Fruit fly (Drosophila melanogaster) whole organism, pupa: ENCODE data around the gene CG34302.

Source experiments
- CG10348 ChIP-seq: fragments of 200-800 bp; sonication (Bioruptor generic); IDR thresholded peaks from 2 replicates; pipeline ENCODE4 v1.3.6; 2022; ENCODE audit warnings: missing biosample characterization, missing genetic modification characterization
- CG12605 ChIP-seq: fragments of 200-800 bp; sonication (Bioruptor generic); IDR thresholded peaks from 2 replicates; pipeline ENCODE4 v1.3.6; 2022; ENCODE audit warnings: missing biosample characterization, missing genetic modification characterization
- CG13204 ChIP-seq: fragments of 200-800 bp; sonication (Bioruptor generic); optimal IDR thresholded peaks from 2 replicates; lab custom pipeline; 2018; ENCODE audit warnings: missing biosample characterization, mild to moderate bottlenecking, missing genetic modification characterization, moderate library complexity
- CG14655 ChIP-seq: fragments of 200-800 bp; sonication (Bioruptor generic); optimal IDR thresholded peaks from 3 replicates; lab custom pipeline; 2017; ENCODE audit warnings: mild to moderate bottlenecking, missing biosample characterization, missing genetic modification reagents, missing genetic modification characterization
- CG15710 ChIP-seq: fragments of 200-800 bp; sonication (Bioruptor generic); optimal IDR thresholded peaks from 2 replicates; lab custom pipeline; 2018; ENCODE audit warnings: missing biosample characterization, mild to moderate bottlenecking, missing genetic modification characterization, moderate library complexity
- CG17806 ChIP-seq: fragments of 200-800 bp; sonication (Bioruptor generic); optimal IDR thresholded peaks from 2 replicates; lab custom pipeline; 2018; ENCODE audit warnings: missing biosample characterization, mild to moderate bottlenecking, missing genetic modification characterization, moderate library complexity
- CG32121 ChIP-seq: fragments of 200-800 bp; sonication (Bioruptor generic); IDR thresholded peaks from 2 replicates; pipeline ENCODE4 v1.3.6; 2022; ENCODE audit warnings: missing biosample characterization, missing genetic modification characterization
- CG34367 ChIP-seq: fragments of 200-800 bp; sonication (Bioruptor generic); optimal IDR thresholded peaks from 2 replicates; lab custom pipeline; 2018; ENCODE audit warnings: missing biosample characterization, mild to moderate bottlenecking, missing genetic modification characterization
- CG4496 ChIP-seq: fragments of 200-800 bp; sonication (Bioruptor generic); IDR thresholded peaks from 3 replicates; pipeline ENCODE4 v1.3.6; 2022; ENCODE audit warnings: missing biosample characterization, missing genetic modification characterization
- CG8159 ChIP-seq: fragments of 200-800 bp; sonication (Bioruptor generic); optimal IDR thresholded peaks from 3 replicates; lab custom pipeline; 2018; ENCODE audit warnings: missing biosample characterization, mild to moderate bottlenecking, missing genetic modification characterization, moderate library complexity
- CG8301 ChIP-seq: fragments of 200-800 bp; sonication (Bioruptor generic); optimal IDR thresholded peaks from 2 replicates; lab custom pipeline; 2018; ENCODE audit warnings: missing biosample characterization, mild to moderate bottlenecking, missing genetic modification characterization
- CG9948 ChIP-seq: fragments of 200-800 bp; sonication (Bioruptor generic); optimal IDR thresholded peaks from 2 replicates; lab custom pipeline; 2018; ENCODE audit warnings: missing biosample characterization, mild to moderate bottlenecking, missing genetic modification characterization, moderate library complexity
- D1 ChIP-seq: fragments of 200-800 bp; sonication (Bioruptor generic); optimal IDR thresholded peaks from 2 replicates; lab custom pipeline; 2018; ENCODE audit warnings: missing biosample characterization, mild to moderate bottlenecking, missing genetic modification characterization, moderate library complexity
- EcR ChIP-seq: fragments of 200-800 bp; sonication (Bioruptor generic); optimal IDR thresholded peaks from 3 replicates; lab custom pipeline; 2019; ENCODE audit warnings: missing biosample characterization, missing genetic modification characterization, mild to moderate bottlenecking, moderate library complexity, missing genetic modification reagents
- Ets98B ChIP-seq: fragments of 200-800 bp; sonication (Bioruptor generic); IDR thresholded peaks from 2 replicates; pipeline ENCODE4 v1.3.6; 2022; ENCODE audit warnings: missing biosample characterization, missing genetic modification characterization
- Pif1A ChIP-seq: fragments of 200-800 bp; sonication (Bioruptor generic); optimal IDR thresholded peaks from 3 replicates; lab custom pipeline; 2016; ENCODE audit warnings: missing biosample characterization, missing genetic modification characterization
- Pif1B ChIP-seq: fragments of 200-800 bp; sonication (Bioruptor generic); optimal IDR thresholded peaks from 3 replicates; lab custom pipeline; 2016; ENCODE audit warnings: missing biosample characterization, missing genetic modification characterization
- Snoo ChIP-seq: fragments of 200-800 bp; sonication (Bioruptor generic); optimal IDR thresholded peaks from 3 replicates; lab custom pipeline; 2017; ENCODE audit warnings: missing biosample characterization, mild to moderate bottlenecking, missing genetic modification characterization, inconsistent platforms
- fd96Ca ChIP-seq: fragments of 200-800 bp; sonication (Bioruptor generic); IDR thresholded peaks from 3 replicates; pipeline ENCODE4 v1.3.6; 2022; ENCODE audit warnings: missing biosample characterization, missing genetic modification characterization
- gl ChIP-seq: fragments of 200-800 bp; sonication (Bioruptor generic); optimal IDR thresholded peaks from 2 replicates; lab custom pipeline; 2018; ENCODE audit warnings: missing biosample characterization, mild to moderate bottlenecking, missing genetic modification characterization
- rn ChIP-seq: fragments of 200-800 bp; sonication (Bioruptor generic); IDR thresholded peaks from 2 replicates; pipeline ENCODE4 v1.3.6; 2022; ENCODE audit warnings: missing biosample characterization, missing genetic modification characterization

Gene CG34302

DNA sequence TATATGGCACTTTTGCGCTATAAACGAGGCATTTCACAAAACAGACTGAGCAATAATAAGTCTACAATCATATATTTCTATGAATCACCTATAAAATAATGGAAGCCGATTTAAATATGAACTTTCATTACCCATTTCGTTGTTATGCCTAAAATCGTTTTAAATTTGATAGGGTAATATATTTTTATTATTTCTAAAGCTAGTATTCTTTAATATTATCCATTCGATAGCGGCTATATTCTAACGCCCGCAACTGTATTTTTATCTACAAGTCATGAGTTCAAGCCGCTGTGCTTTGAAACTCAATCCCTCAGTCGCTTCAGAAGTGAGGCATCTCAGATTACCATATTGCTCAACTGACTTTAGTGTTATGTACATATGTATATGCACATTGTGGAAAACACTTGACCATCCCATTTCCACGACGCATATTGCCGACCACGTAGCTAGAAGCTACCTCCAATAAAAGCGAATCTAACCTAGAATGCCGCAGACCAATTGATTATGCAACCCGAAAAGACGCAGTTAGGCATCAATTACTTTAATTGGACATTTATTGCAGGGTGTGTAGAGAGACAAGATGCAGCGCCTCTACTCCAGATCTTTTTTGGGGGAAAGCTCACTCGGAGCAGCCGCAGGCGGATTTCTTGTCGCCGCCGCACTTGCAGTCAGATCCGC, 40.2 kb downstream of the CG34302 start:
- TF ChIP-seq EcR: peak; percentile 8
- TF ChIP-seq CG15710 (tag; lab: Kevin White, UChicago): no peak
- no peak for TF ChIP-seq CG17806 (tag; lab: Kevin White, UChicago)
- TF ChIP-seq gl (tag; lab: Kevin White, UChicago): no peak
- TF ChIP-seq CG32121: no peak
- no peak for TF ChIP-seq CG34367 (tag; lab: Kevin White, UChicago)
- TF ChIP-seq Pif1A (GFP tag; lab: Kevin White, UChicago): no peak
- TF ChIP-seq CG14655 (GFP tag; lab: Kevin White, UChicago): no peak
- peak; percentile 3 for TF ChIP-seq CG9948 (tag; lab: Kevin White, UChicago)
- TF ChIP-seq fd96Ca (GFP tag; lab: Robert Waterston, UW): no peak
- TF ChIP-seq CG8301 (tag; lab: Kevin White, UChicago): no peak
- TF ChIP-seq Pif1B (GFP tag; lab: Kevin White, UChicago): no peak
- TF ChIP-seq CG13204 (GFP tag; lab: Kevin White, UChicago): no peak
- TF ChIP-seq Snoo (tag; lab: Kevin White, UChicago): no peak
- 0 out of 3 replicates have a peak, but pooled peaks have one; percentile 21 for TF ChIP-seq CG4496 (GFP tag; lab: Robert Waterston, UW)
- no peak for TF ChIP-seq rn (GFP tag; lab: Robert Waterston, UW)
- TF ChIP-seq CG10348 (GFP tag; lab: Robert Waterston, UW): no peak
- TF ChIP-seq CG12605 (GFP tag; lab: Robert Waterston, UW): no peak
- TF ChIP-seq CG8159 (tag; lab: Kevin White, UChicago): peak; percentile 21
- TF ChIP-seq D1: no peak
- no peak for TF ChIP-seq Ets98B (GFP tag; lab: Robert Waterston, UW)

DNA sequence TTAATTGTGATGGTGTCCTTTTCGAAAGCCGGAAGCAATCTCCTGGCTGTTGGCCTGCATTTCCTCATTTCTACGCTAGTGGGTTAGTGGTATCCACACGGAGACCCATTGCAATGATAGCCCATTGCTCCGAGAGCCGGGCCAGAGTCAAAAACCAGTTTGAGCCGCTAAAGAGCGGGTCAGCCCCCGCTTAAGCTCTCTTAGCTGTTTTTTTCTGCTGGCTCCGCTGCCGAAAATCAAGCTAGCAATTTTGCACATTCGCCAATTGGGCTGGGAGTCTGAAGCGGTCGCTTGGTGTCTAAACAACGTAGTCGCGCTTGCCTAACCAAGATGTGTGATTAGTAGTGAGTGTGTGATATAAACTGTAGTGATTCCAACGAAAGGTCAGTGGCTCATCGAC, 43.9 kb downstream of the CG34302 start, which contains the start of gene CG12947:
CG12947 (plus strand) TSS at position 301 of the 400 bp plus-strand sequence.
- TF ChIP-seq Pif1A (GFP tag; lab: Kevin White, UChicago) (no peak), gl (tag; lab: Kevin White, UChicago) (no peak), CG13204 (GFP tag; lab: Kevin White, UChicago) (no peak), CG15710 (tag; lab: Kevin White, UChicago) (no peak), CG9948 (tag; lab: Kevin White, UChicago) (no peak), EcR (peak; percentile 30), CG32121 (0 out of 2 replicates have a peak, but pooled peaks have one; percentile 12), D1 (no peak), CG8159 (tag; lab: Kevin White, UChicago) (no peak), Pif1B (GFP tag; lab: Kevin White, UChicago) (no peak), CG4496 (GFP tag; lab: Robert Waterston, UW) (peak; percentile 21; the same call in 1 of the 3 replicates)
- TF ChIP-seq, all 21 proteins: peak for 3

DNA sequence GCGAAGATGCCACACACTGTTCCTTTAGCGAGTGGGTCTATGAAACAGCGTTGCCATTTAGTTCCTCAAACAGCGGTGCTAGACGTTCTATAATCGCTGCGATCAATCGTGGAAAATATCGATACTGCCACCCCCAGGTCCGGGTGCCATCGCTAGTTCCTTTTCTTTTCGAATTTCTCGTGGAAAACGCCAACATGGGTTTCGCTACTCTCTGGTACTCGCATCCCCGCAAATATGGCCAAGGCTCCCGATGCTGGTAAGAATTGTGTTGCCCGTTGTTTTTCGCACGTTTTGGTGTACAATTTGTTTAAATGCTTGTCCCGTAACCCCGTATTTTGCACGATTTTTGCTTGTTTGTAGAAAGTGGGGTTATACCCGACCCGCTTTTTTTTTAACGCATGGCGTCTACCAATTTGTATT, 45.7 kb downstream of the CG34302 start, which contains the start of gene RpS29:
RpS29 (plus strand) TSS at position 102 of the 420 bp plus-strand sequence.
- no peak for TF ChIP-seq Pif1A (GFP tag; lab: Kevin White, UChicago)
- no peak for TF ChIP-seq CG9948 (tag; lab: Kevin White, UChicago)
- peak; percentile 64 for TF ChIP-seq Snoo (tag; lab: Kevin White, UChicago)
- no peak for TF ChIP-seq Pif1B (GFP tag; lab: Kevin White, UChicago)
- peak; percentile 41 for TF ChIP-seq CG8159 (tag; lab: Kevin White, UChicago)
- no peak for TF ChIP-seq CG17806 (tag; lab: Kevin White, UChicago)
- TF ChIP-seq CG32121: peak; percentile 26; the same call in 1 of the 2 replicates
- peak; percentile 17 for TF ChIP-seq gl (tag; lab: Kevin White, UChicago)
- TF ChIP-seq CG10348 (GFP tag; lab: Robert Waterston, UW): no peak
- TF ChIP-seq fd96Ca (GFP tag; lab: Robert Waterston, UW): peak; percentile 54; the same call in 1 of the 3 replicates
- peak; percentile 17 for TF ChIP-seq CG15710 (tag; lab: Kevin White, UChicago)
- TF ChIP-seq CG8301 (tag; lab: Kevin White, UChicago): peak; percentile 16
- no peak for TF ChIP-seq D1
- TF ChIP-seq CG34367 (tag; lab: Kevin White, UChicago): peak; percentile 30
- TF ChIP-seq CG14655 (GFP tag; lab: Kevin White, UChicago): no peak
- peak; percentile 78; the same call in 2 of the 3 replicates for TF ChIP-seq CG4496 (GFP tag; lab: Robert Waterston, UW)
- TF ChIP-seq Ets98B (GFP tag; lab: Robert Waterston, UW): peak; percentile 57
- peak; percentile 26; the same call in 1 of the 2 replicates for TF ChIP-seq CG12605 (GFP tag; lab: Robert Waterston, UW)
- peak; percentile 38; the same call in 1 of the 2 replicates for TF ChIP-seq rn (GFP tag; lab: Robert Waterston, UW)
- peak; percentile 22 for TF ChIP-seq EcR
- no peak for TF ChIP-seq CG13204 (GFP tag; lab: Kevin White, UChicago)

DNA sequence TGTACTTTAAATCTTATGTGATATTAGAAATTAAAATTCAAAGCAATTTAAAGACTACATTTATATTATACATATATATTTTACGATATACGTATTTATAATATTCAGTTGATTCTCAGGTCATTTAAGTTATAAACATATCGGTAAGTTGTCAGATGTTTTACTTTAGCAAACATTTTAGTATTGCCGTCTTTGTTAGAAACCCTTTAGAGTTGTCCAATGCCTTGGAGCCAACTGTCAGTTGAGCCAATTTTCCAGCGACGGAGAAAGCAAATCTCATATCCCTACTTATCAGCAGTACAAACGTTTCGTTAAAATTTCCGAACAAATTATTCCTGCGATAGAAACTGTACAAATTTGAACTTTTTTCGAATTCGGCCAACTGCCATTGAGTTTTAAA, 48.8 kb downstream of the CG34302 start, which contains the start of gene topi:
topi (plus strand) TSS at position 301 of the 400 bp plus-strand sequence.
- TF ChIP-seq CG34367 (tag; lab: Kevin White, UChicago) (no peak), Ets98B (GFP tag; lab: Robert Waterston, UW) (no peak), CG9948 (tag; lab: Kevin White, UChicago) (no peak), CG15710 (tag; lab: Kevin White, UChicago) (no peak), CG10348 (GFP tag; lab: Robert Waterston, UW) (no peak), CG8159 (tag; lab: Kevin White, UChicago) (no peak)

DNA sequence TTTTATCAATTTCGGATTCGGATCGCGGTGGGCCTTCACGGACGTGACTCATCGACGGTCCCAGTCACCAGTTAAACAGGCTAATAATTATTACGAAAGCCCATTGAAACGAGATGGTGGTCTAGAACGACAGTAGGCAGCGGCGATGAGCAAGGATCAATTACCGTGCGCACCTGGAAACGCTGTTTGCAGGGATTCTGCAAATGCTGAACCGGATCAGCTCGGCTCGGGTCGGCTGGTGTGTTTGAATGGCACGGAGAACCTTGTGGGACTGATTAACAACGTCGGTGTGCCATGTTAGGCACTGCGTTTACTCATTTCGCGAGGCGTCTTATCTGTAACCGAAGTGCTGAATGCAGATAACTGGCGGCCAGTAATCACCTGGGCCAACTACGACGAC, 49.5 kb downstream of the CG34302 start, which contains the start of gene Whamy:
Whamy (minus strand) TSS at position 273 of the 400 bp plus-strand sequence.
- TF ChIP-seq Ets98B (GFP tag; lab: Robert Waterston, UW): no peak
- TF ChIP-seq CG15710 (tag; lab: Kevin White, UChicago): no peak
- no peak for TF ChIP-seq CG17806 (tag; lab: Kevin White, UChicago)
- no peak for TF ChIP-seq CG12605 (GFP tag; lab: Robert Waterston, UW)
- TF ChIP-seq CG8159 (tag; lab: Kevin White, UChicago): no peak
- no peak for TF ChIP-seq CG8301 (tag; lab: Kevin White, UChicago)
- TF ChIP-seq D1: no peak
- TF ChIP-seq Snoo (tag; lab: Kevin White, UChicago): no peak
- TF ChIP-seq fd96Ca (GFP tag; lab: Robert Waterston, UW): no peak
- TF ChIP-seq CG4496 (GFP tag; lab: Robert Waterston, UW): no peak
- TF ChIP-seq EcR: no peak
- TF ChIP-seq CG9948 (tag; lab: Kevin White, UChicago): no peak
- TF ChIP-seq CG34367 (tag; lab: Kevin White, UChicago): no peak
- no peak for TF ChIP-seq rn (GFP tag; lab: Robert Waterston, UW)
- TF ChIP-seq Pif1B (GFP tag; lab: Kevin White, UChicago): no peak
- TF ChIP-seq CG14655 (GFP tag; lab: Kevin White, UChicago): no peak
